Worm (Caenorhabditis elegans) whole organism, early embryonic: ENCODE results near the gene Y24D9B.1.

Experiments used
- ama-1 ChIP-seq: fragments of 150-350 bp; optimal IDR thresholded peaks from 2 replicates; lab custom pipeline; 2014
- ceh-13 ChIP-seq: fragments of 200-800 bp; sonication (Bioruptor generic); optimal IDR thresholded peaks from 2 replicates; lab custom pipeline; 2018; ENCODE audit warnings: mild to moderate bottlenecking, missing genetic modification characterization, missing compliant biosample characterization
- tbx-37 ChIP-seq: fragments of 200-800 bp; sonication (Bioruptor generic); conservative IDR thresholded peaks from 2 replicates; pipeline ENCODE4 v1.3.6; 2022; ENCODE audit warnings: missing genetic modification reagents, missing genetic modification characterization, missing compliant biosample characterization
- tra-4 ChIP-seq: sonication (generic microtip); optimal IDR thresholded peaks from 2 replicates; lab custom pipeline; 2017; ENCODE audit warnings: missing genetic modification characterization, missing compliant biosample characterization

DNA sequence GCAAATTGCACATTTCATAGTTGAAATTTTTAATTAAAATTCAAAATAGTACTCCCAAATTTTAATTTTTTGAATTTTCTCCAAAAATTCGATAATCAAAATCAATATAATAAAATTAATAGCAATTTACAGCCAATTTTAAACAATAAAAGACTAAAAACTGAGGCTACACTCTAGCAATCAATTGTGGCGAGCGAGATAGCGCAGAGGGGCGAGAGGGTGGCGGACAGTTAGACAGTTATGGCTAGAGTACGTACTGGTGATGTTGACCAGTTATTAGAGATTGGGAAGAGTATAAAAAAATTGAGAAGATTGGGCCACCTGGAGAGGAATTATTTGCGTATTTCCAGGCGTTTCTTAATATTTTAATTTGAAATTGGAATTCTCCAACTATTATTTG lies 39.5 kb upstream of the Y24D9B.1 start, which contains the start of gene nhr-78:
- no peak for TF ChIP-seq ceh-13 (GFP tag; lab: Kevin White, UChicago)
- TF ChIP-seq ama-1 (lab: Kevin White, UChicago) = no peak
- no peak for TF ChIP-seq tra-4 (tag; lab: Kevin White, UChicago)
- TF ChIP-seq tbx-37 (GFP tag; lab: Robert Waterston, UW) = no peak
